Fruit fly (Drosophila melanogaster) S2 (cell line): ENCODE measurements around the gene SWIP.

ENCODE experiments used
- CG8478 ChIP-seq: fragments of >200 bp; optimal IDR thresholded peaks from 2 replicates; lab custom pipeline; 2018
- CTCF ChIP-seq, 2 experiments: fragments of >200 bp; optimal IDR thresholded peaks; 2 replicates each; lab custom pipeline; 2018

- no peak for TF ChIP-seq CG8478 (lab: Kevin White, UChicago)
- TF ChIP-seq CTCF (optimal IDR thresholded peaks at IDR 0.05; lab: Kevin White, UChicago) = no peak
Observed at dm6 chrX:16320197-16320921, 6.8 kb downstream of the SWIP start, which contains the start of gene Cyp1.
